Worm (Caenorhabditis elegans): ENCODE measurements around the gene F09B9.4.
"Not testable (repeated sequence)": the region's sequence is repeated elsewhere in the genome, so short reads cannot be mapped to it uniquely, and the experiment has no call there.

DNA sequence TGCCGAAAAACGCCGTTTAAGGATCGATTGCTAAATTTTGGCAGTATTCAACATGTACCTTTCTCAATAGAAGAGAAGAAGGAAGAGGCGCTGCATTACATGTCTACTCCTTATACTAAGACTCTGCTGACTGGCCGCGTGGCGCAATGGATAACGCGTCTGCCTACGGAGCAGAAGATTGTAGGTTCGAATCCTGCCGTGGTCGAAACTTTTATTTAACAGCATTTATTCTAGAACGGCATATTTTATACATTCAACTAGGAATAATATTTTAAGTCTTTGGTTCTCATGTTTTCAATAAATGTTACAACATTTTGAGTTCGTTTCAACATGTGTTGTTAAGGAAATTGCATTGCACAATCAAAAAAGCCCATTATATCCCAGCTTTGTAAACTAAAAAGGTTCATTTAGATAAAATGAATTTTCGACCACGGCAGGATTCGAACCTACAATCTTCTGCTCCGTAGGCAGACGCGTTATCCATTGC, 27.8 kb upstream of the F09B9.4 start:
- not testable (repeated sequence) for TF ChIP-seq nhr-76, unc-39, nhr-12, nhr-237, blmp-1, lsy-2, snpc-4, lin-13 (tag; optimal IDR thresholded peaks at IDR 0.05)
- peak; percentile 86 for TF ChIP-seq drap-1 (GFP tag; optimal IDR thresholded peaks at IDR 0.05)
- peak; percentile 64 for TF ChIP-seq unc-120 (tag; optimal IDR thresholded peaks at IDR 0.05; ENCODE audit: poor library complexity, severe bottlenecking)
- peak; percentile 28 for TF ChIP-seq mep-1 (tag; optimal IDR thresholded peaks at IDR 0.05)
- TF ChIP-seq ces-1 (GFP tag; optimal IDR thresholded peaks at IDR 0.05) = peak; percentile 23
